Worm (Caenorhabditis elegans): ENCODE data around the gene F20D12.12.

The F20D12.12 gene

ce11 chrIV:7961889-7962342 is 14.7 kb downstream of the F20D12.12 start:
- TF ChIP-seq hnd-1 (tag; optimal IDR thresholded peaks at IDR 0.05) (no peak), pes-1 (GFP tag; IDR thresholded peaks at IDR 0.05) (no peak), ama-1 (optimal IDR thresholded peaks at IDR 0.05) (no peak), B0310.2 (tag; optimal IDR thresholded peaks at IDR 0.05) (no peak), tbx-11 (GFP tag; IDR thresholded peaks at IDR 0.05) (no peak), ceh-13 (GFP tag; optimal IDR thresholded peaks at IDR 0.05) (no peak), ceh-36 (tag; optimal IDR thresholded peaks at IDR 0.05) (no peak), sea-1 (GFP tag; conservative IDR thresholded peaks at IDR 0.05) (no peak), tra-4 (tag; optimal IDR thresholded peaks at IDR 0.05) (no peak), hmg-4 (GFP tag; optimal IDR thresholded peaks at IDR 0.05) (no peak), hmbx-1 (tag; optimal IDR thresholded peaks at IDR 0.05) (no peak), tbx-37 (GFP tag; conservative IDR thresholded peaks at IDR 0.05) (no peak), ets-7 (tag; optimal IDR thresholded peaks at IDR 0.05) (no peak), aly-1 (tag; optimal IDR thresholded peaks at IDR 0.05) (no peak), F13C5.2 (tag; optimal IDR thresholded peaks at IDR 0.05) (no peak), flt-1 (GFP tag; IDR thresholded peaks at IDR 0.05) (no peak), scrt-1 (GFP tag; IDR thresholded peaks at IDR 0.05) (no peak)

- TF ChIP-seq hmg-4 (GFP tag; optimal IDR thresholded peaks at IDR 0.05) (no peak), tbx-11 (GFP tag; IDR thresholded peaks at IDR 0.05) (no peak), hnd-1 (tag; optimal IDR thresholded peaks at IDR 0.05) (no peak), hmbx-1 (tag; optimal IDR thresholded peaks at IDR 0.05) (no peak), scrt-1 (GFP tag; IDR thresholded peaks at IDR 0.05) (no peak), ceh-36 (tag; optimal IDR thresholded peaks at IDR 0.05) (no peak), ama-1 (optimal IDR thresholded peaks at IDR 0.05) (no peak), sea-1 (GFP tag; conservative IDR thresholded peaks at IDR 0.05) (no peak), tra-4 (tag; optimal IDR thresholded peaks at IDR 0.05) (no peak), pes-1 (GFP tag; IDR thresholded peaks at IDR 0.05) (no peak), ceh-13 (GFP tag; optimal IDR thresholded peaks at IDR 0.05) (no peak), F13C5.2 (tag; optimal IDR thresholded peaks at IDR 0.05) (no peak), flt-1 (GFP tag; IDR thresholded peaks at IDR 0.05) (no peak), aly-1 (tag; optimal IDR thresholded peaks at IDR 0.05) (no peak), tbx-37 (GFP tag; conservative IDR thresholded peaks at IDR 0.05) (no peak), B0310.2 (tag; optimal IDR thresholded peaks at IDR 0.05) (no peak)
These were observed 19.8 kb downstream of the F20D12.12 start, which contains the start of gene F57H12.5 for ce11 chrIV:7967006-7967405. Gene F57H12.5 (plus strand): TSS chrIV:7967306.

DNA sequence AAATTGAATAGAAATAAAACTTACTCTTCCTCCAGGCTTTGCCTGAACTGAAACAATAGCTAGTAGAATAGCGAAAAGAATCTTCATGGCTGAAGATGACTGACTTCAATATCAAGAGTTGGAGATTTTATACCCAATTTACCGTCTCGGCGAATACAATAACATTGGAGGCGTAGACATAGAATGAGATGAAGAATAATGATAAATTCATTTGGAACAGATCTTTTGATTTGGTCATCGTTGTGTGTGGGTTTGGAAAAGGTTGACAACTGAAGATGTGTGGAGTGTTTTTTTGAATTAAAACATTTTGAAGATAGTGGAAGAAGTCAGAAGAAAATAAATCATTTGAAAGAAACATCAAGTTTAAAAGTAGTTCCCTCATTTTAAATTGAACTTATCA is 29.0 kb downstream of the F20D12.12 start, which contains the start of gene F57H12.6:
TSS of gene F57H12.6 (minus strand) at position 101 of the 400 bp plus-strand sequence.
- TF ChIP-seq flt-1 (GFP tag; IDR thresholded peaks at IDR 0.05) (no peak), ceh-36 (tag; optimal IDR thresholded peaks at IDR 0.05) (no peak), ets-7 (tag; optimal IDR thresholded peaks at IDR 0.05) (no peak), tbx-37 (GFP tag; conservative IDR thresholded peaks at IDR 0.05) (no peak), sea-1 (GFP tag; conservative IDR thresholded peaks at IDR 0.05) (no peak), tra-4 (tag; optimal IDR thresholded peaks at IDR 0.05) (no peak), ceh-13 (GFP tag; optimal IDR thresholded peaks at IDR 0.05) (no peak), aly-1 (tag; optimal IDR thresholded peaks at IDR 0.05) (no peak), ama-1 (optimal IDR thresholded peaks at IDR 0.05) (no peak), hmg-4 (GFP tag; optimal IDR thresholded peaks at IDR 0.05) (no peak), pes-1 (GFP tag; IDR thresholded peaks at IDR 0.05) (no peak), F13C5.2 (tag; optimal IDR thresholded peaks at IDR 0.05) (no peak), scrt-1 (GFP tag; IDR thresholded peaks at IDR 0.05) (no peak), hnd-1 (tag; optimal IDR thresholded peaks at IDR 0.05) (no peak), B0310.2 (tag; optimal IDR thresholded peaks at IDR 0.05) (no peak), tbx-11 (GFP tag; IDR thresholded peaks at IDR 0.05) (no peak)

- TF ChIP-seq B0310.2 (tag; optimal IDR thresholded peaks at IDR 0.05) (no peak), flt-1 (GFP tag; IDR thresholded peaks at IDR 0.05) (no peak), hmg-4 (GFP tag; optimal IDR thresholded peaks at IDR 0.05) (no peak), ceh-36 (tag; optimal IDR thresholded peaks at IDR 0.05) (no peak), ceh-13 (GFP tag; optimal IDR thresholded peaks at IDR 0.05) (no peak), scrt-1 (GFP tag; IDR thresholded peaks at IDR 0.05) (no peak), F13C5.2 (tag; optimal IDR thresholded peaks at IDR 0.05) (no peak), ama-1 (optimal IDR thresholded peaks at IDR 0.05) (no peak), tbx-11 (GFP tag; IDR thresholded peaks at IDR 0.05) (no peak), hnd-1 (tag; optimal IDR thresholded peaks at IDR 0.05) (no peak), pes-1 (GFP tag; IDR thresholded peaks at IDR 0.05) (no peak), hmbx-1 (tag; optimal IDR thresholded peaks at IDR 0.05) (no peak)
These were observed 30.3 kb downstream of the F20D12.12 start, which contains the start of gene ora-1 for ce11 chrIV:7977452-7977940. Gene ora-1 (plus strand): TSS chrIV:7977890.

DNA sequence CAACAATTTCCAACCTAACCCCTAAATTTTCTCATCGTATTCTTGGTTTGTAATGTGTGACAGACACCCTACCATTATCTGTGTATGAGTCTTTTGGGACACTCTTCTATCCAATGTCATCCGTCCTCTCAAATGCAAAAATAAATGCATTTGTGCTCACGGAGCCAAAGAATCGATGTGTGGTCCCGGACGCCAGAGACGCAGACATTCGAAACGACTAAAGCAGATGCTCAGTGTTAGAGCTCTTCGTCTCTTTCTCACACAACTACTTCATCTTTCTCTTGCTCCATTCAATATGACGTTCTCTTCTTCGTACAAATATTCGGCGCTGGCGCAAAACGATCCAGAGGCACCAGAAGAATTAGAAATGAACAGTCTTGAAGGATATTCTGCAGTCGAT is 32.3 kb downstream of the F20D12.12 start, which contains the start of gene unc-24:
TSS of gene unc-24 (plus strand) at position 283 of the 400 bp plus-strand sequence.
- TF ChIP-seq tbx-11 (GFP tag; IDR thresholded peaks at IDR 0.05) (no peak), ceh-36 (tag; optimal IDR thresholded peaks at IDR 0.05) (no peak), hmg-4 (GFP tag; optimal IDR thresholded peaks at IDR 0.05) (no peak), hnd-1 (tag; optimal IDR thresholded peaks at IDR 0.05) (no peak), sea-1 (GFP tag; conservative IDR thresholded peaks at IDR 0.05) (no peak), aly-1 (tag; optimal IDR thresholded peaks at IDR 0.05) (no peak), F13C5.2 (tag; optimal IDR thresholded peaks at IDR 0.05) (no peak), ama-1 (optimal IDR thresholded peaks at IDR 0.05) (no peak), hmbx-1 (tag; optimal IDR thresholded peaks at IDR 0.05) (no peak), ceh-13 (GFP tag; optimal IDR thresholded peaks at IDR 0.05) (no peak), ets-7 (tag; optimal IDR thresholded peaks at IDR 0.05) (no peak), pes-1 (GFP tag; IDR thresholded peaks at IDR 0.05) (no peak), tbx-37 (GFP tag; conservative IDR thresholded peaks at IDR 0.05) (no peak), B0310.2 (tag; optimal IDR thresholded peaks at IDR 0.05) (no peak)

DNA sequence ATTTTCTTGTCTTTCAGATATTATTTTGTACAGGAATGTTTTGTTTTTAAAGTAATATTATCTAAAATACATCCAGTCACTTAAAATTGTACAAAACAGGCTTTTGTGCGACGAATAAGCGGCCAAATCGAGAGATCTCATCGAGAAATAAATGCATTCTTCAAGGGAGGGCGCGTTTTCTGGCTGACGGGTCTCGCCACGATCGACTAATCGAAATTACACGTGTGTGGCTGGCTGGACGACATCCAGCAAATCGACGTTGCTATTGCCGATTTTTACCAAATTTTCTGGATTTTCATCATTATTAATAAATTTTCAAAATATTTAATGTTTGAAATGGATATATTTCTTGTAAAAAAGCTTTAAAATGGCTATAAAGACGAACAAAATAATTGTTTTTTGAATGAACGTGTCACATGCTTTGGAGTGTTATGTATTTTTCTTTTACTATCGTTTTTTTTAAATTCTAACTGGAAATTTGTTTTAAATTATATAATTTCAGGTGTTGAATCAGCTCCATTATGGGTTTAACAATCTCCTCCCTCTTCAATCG is 34.9 kb downstream of the F20D12.12 start, which contains the start of gene arf-5:
TSS of gene arf-5 (plus strand) at position 503 of the 553 bp plus-strand sequence.
- TF ChIP-seq hmbx-1 (tag; optimal IDR thresholded peaks at IDR 0.05) (no peak), F13C5.2 (tag; optimal IDR thresholded peaks at IDR 0.05) (no peak)

- TF ChIP-seq B0310.2 (tag; optimal IDR thresholded peaks at IDR 0.05) (no peak), aly-1 (tag; optimal IDR thresholded peaks at IDR 0.05) (no peak), scrt-1 (GFP tag; IDR thresholded peaks at IDR 0.05) (no peak), tbx-37 (GFP tag; conservative IDR thresholded peaks at IDR 0.05) (no peak), ama-1 (optimal IDR thresholded peaks at IDR 0.05) (no peak), tra-4 (tag; optimal IDR thresholded peaks at IDR 0.05) (no peak), tbx-11 (GFP tag; IDR thresholded peaks at IDR 0.05) (no peak), hmbx-1 (tag; optimal IDR thresholded peaks at IDR 0.05) (no peak), sea-1 (GFP tag; conservative IDR thresholded peaks at IDR 0.05) (no peak), flt-1 (GFP tag; IDR thresholded peaks at IDR 0.05) (no peak), hmg-4 (GFP tag; optimal IDR thresholded peaks at IDR 0.05) (no peak), ets-7 (tag; optimal IDR thresholded peaks at IDR 0.05) (no peak), F13C5.2 (tag; optimal IDR thresholded peaks at IDR 0.05) (no peak), ceh-36 (tag; optimal IDR thresholded peaks at IDR 0.05) (no peak), ceh-13 (GFP tag; optimal IDR thresholded peaks at IDR 0.05) (no peak), pes-1 (GFP tag; IDR thresholded peaks at IDR 0.05) (no peak), hnd-1 (tag; optimal IDR thresholded peaks at IDR 0.05) (no peak)
These were observed 35.8 kb downstream of the F20D12.12 start for ce11 chrIV:7983021-7983420.

All from whole organism, early embryonic.